Fruit fly (Drosophila melanogaster) whole organism, prepupa: ENCODE data around the gene Taf4.

Experiments used
- Blimp-1 ChIP-seq: fragments of 200-800 bp; sonication (Bioruptor generic); optimal IDR thresholded peaks from 3 replicates; lab custom pipeline; 2017; ENCODE audit warnings: missing biosample characterization, missing genetic modification characterization, mild to moderate bottlenecking, moderate library complexity, missing genetic modification reagents
- CG10631 ChIP-seq: fragments of 200-800 bp; sonication (Bioruptor generic); optimal IDR thresholded peaks from 2 replicates; lab custom pipeline; 2016; ENCODE audit warnings: missing biosample characterization, missing genetic modification characterization
- CG11294 ChIP-seq: fragments of 200-800 bp; sonication (Bioruptor generic); IDR thresholded peaks from 2 replicates; pipeline ENCODE4 v1.3.6; 2022; ENCODE audit warnings: missing biosample characterization, missing genetic modification characterization
- CG11762 ChIP-seq: fragments of 200-800 bp; sonication (Bioruptor generic); optimal IDR thresholded peaks from 3 replicates; lab custom pipeline; 2016; ENCODE audit warnings: missing biosample characterization, missing genetic modification characterization; ENCODE audit not compliant: insufficient read depth
- CG15336 ChIP-seq: fragments of 200-800 bp; sonication (Bioruptor generic); IDR thresholded peaks from 2 replicates; pipeline ENCODE4 v1.3.6; 2022; ENCODE audit warnings: missing biosample characterization, missing genetic modification characterization
- CG1621 ChIP-seq: fragments of 200-800 bp; sonication (Bioruptor generic); optimal IDR thresholded peaks from 3 replicates; lab custom pipeline; 2018; ENCODE audit warnings: missing biosample characterization, mild to moderate bottlenecking, missing genetic modification characterization
- CG16779 ChIP-seq: fragments of 200-800 bp; sonication (Bioruptor generic); optimal IDR thresholded peaks from 3 replicates; lab custom pipeline; 2017; ENCODE audit warnings: missing biosample characterization, mild to moderate bottlenecking, missing genetic modification characterization
- CG3032 ChIP-seq: fragments of 200-800 bp; optimal IDR thresholded peaks from 2 replicates; lab custom pipeline; 2019; ENCODE audit warnings: missing biosample characterization, mild to moderate bottlenecking, missing genetic modification characterization, moderate library complexity
- CG31627 ChIP-seq: fragments of 200-800 bp; sonication (Bioruptor generic); optimal IDR thresholded peaks from 3 replicates; lab custom pipeline; 2016; ENCODE audit warnings: missing biosample characterization, missing genetic modification characterization
- CG32006 ChIP-seq: fragments of 200-800 bp; sonication (Bioruptor generic); optimal IDR thresholded peaks from 3 replicates; lab custom pipeline; 2017; ENCODE audit warnings: missing biosample characterization, mild to moderate bottlenecking, missing genetic modification characterization
- CG34406 ChIP-seq: fragments of 200-800 bp; sonication (Bioruptor generic); optimal IDR thresholded peaks from 3 replicates; lab custom pipeline; 2016; ENCODE audit warnings: missing biosample characterization, missing genetic modification characterization
- CG3919 ChIP-seq: fragments of 200-800 bp; sonication (Bioruptor generic); optimal IDR thresholded peaks from 3 replicates; lab custom pipeline; 2016; ENCODE audit warnings: missing biosample characterization, missing genetic modification characterization
- CG4318 ChIP-seq: fragments of 200-800 bp; sonication (Bioruptor generic); optimal IDR thresholded peaks from 3 replicates; lab custom pipeline; 2017; ENCODE audit warnings: missing biosample characterization, mild to moderate bottlenecking, missing genetic modification characterization
- CG6163 ChIP-seq: fragments of 200-800 bp; sonication (Bioruptor generic); IDR thresholded peaks from 3 replicates; pipeline ENCODE4 v1.3.6; 2022; ENCODE audit warnings: missing biosample characterization, missing genetic modification characterization
- CG6276 ChIP-seq: fragments of 200-800 bp; sonication (Bioruptor generic); optimal IDR thresholded peaks from 2 replicates; lab custom pipeline; 2017; ENCODE audit warnings: missing biosample characterization, mild to moderate bottlenecking, missing genetic modification characterization
- CG6792 ChIP-seq: fragments of 200-800 bp; sonication (Bioruptor generic); optimal IDR thresholded peaks from 3 replicates; lab custom pipeline; 2016; ENCODE audit warnings: missing biosample characterization, missing genetic modification characterization
- CG6808 ChIP-seq: fragments of 200-800 bp; sonication (Bioruptor generic); optimal IDR thresholded peaks from 3 replicates; lab custom pipeline; 2017; ENCODE audit warnings: missing biosample characterization, missing genetic modification characterization, mild to moderate bottlenecking, moderate library complexity, missing genetic modification reagents
- CG6854 ChIP-seq: fragments of 200-800 bp; sonication (Bioruptor generic); optimal IDR thresholded peaks from 2 replicates; lab custom pipeline; 2017; ENCODE audit warnings: missing biosample characterization, mild to moderate bottlenecking, missing genetic modification characterization
- CG8319 ChIP-seq: fragments of 200-800 bp; sonication (Bioruptor generic); optimal IDR thresholded peaks from 3 replicates; lab custom pipeline; 2016; ENCODE audit warnings: missing biosample characterization, missing genetic modification characterization
- Eip75B ChIP-seq: fragments of 200-800 bp; sonication (Bioruptor generic); optimal IDR thresholded peaks from 3 replicates; lab custom pipeline; 2016; ENCODE audit warnings: missing biosample characterization, missing genetic modification characterization
- Eip78C ChIP-seq: fragments of 200-800 bp; sonication (Bioruptor generic); peaks from one replicate; lab custom pipeline; 2016; ENCODE audit warnings: missing biosample characterization, missing genetic modification characterization
- Eip93F ChIP-seq: fragments of 200-800 bp; sonication (Bioruptor generic); optimal IDR thresholded peaks from 2 replicates; lab custom pipeline; 2016; ENCODE audit warnings: missing biosample characterization, mild to moderate bottlenecking, missing genetic modification characterization
- Ets21C ChIP-seq: fragments of 200-800 bp; sonication (Bioruptor generic); optimal IDR thresholded peaks from 3 replicates; lab custom pipeline; 2016; ENCODE audit warnings: missing biosample characterization, missing genetic modification characterization
- Ets96B ChIP-seq: fragments of 200-800 bp; optimal IDR thresholded peaks from 2 replicates; lab custom pipeline; 2019; ENCODE audit warnings: missing biosample characterization, mild to moderate bottlenecking, missing genetic modification characterization, moderate library complexity
- Gug ChIP-seq: fragments of 200-800 bp; sonication (Bioruptor generic); IDR thresholded peaks from 2 replicates; pipeline ENCODE4 v1.3.6; 2022; ENCODE audit warnings: missing biosample characterization, missing genetic modification characterization
- Hr39 ChIP-seq: fragments of 200-800 bp; sonication (Bioruptor generic); optimal IDR thresholded peaks from 2 replicates; lab custom pipeline; 2016; ENCODE audit warnings: missing biosample characterization, missing genetic modification characterization
- Hr4 ChIP-seq: fragments of 200-800 bp; sonication (Bioruptor generic); optimal IDR thresholded peaks from 3 replicates; lab custom pipeline; 2016; ENCODE audit warnings: missing biosample characterization, missing genetic modification characterization
- Lpt ChIP-seq: fragments of 200-800 bp; sonication (Bioruptor generic); optimal IDR thresholded peaks from 3 replicates; lab custom pipeline; 2016; ENCODE audit warnings: missing biosample characterization, missing genetic modification characterization
- Met ChIP-seq: fragments of 200-800 bp; sonication (Bioruptor generic); optimal IDR thresholded peaks from 3 replicates; lab custom pipeline; 2016; ENCODE audit warnings: missing biosample characterization, missing genetic modification characterization
- OdsH ChIP-seq: fragments of 200-800 bp; sonication (Bioruptor generic); optimal IDR thresholded peaks from 3 replicates; lab custom pipeline; 2016; ENCODE audit warnings: missing biosample characterization, missing genetic modification characterization
- Smox ChIP-seq: fragments of 200-800 bp; sonication (Bioruptor generic); optimal IDR thresholded peaks from 3 replicates; lab custom pipeline; 2016; ENCODE audit warnings: missing biosample characterization, missing genetic modification characterization
- Sox102F ChIP-seq: fragments of 200-800 bp; sonication (Bioruptor generic); optimal IDR thresholded peaks from 2 replicates; lab custom pipeline; 2016; ENCODE audit warnings: missing biosample characterization, mild to moderate bottlenecking, missing genetic modification characterization
- Sox14 ChIP-seq: fragments of 200-800 bp; sonication (Bioruptor generic); optimal IDR thresholded peaks from 3 replicates; lab custom pipeline; 2016; ENCODE audit warnings: missing biosample characterization, missing genetic modification characterization
- achi ChIP-seq: fragments of 200-800 bp; sonication (Bioruptor generic); optimal IDR thresholded peaks from 3 replicates; lab custom pipeline; 2016; ENCODE audit warnings: missing biosample characterization, missing genetic modification characterization
- acj6 ChIP-seq: fragments of 200-800 bp; sonication (Bioruptor generic); optimal IDR thresholded peaks from 3 replicates; lab custom pipeline; 2016; ENCODE audit warnings: missing biosample characterization, missing genetic modification characterization
- cyc ChIP-seq: fragments of 200-800 bp; sonication (Bioruptor generic); optimal IDR thresholded peaks from 3 replicates; lab custom pipeline; 2016; ENCODE audit warnings: missing biosample characterization, missing genetic modification characterization
- dac ChIP-seq: fragments of 200-800 bp; sonication (Bioruptor generic); optimal IDR thresholded peaks from 2 replicates; lab custom pipeline; 2017; ENCODE audit warnings: missing biosample characterization, mild to moderate bottlenecking, missing genetic modification characterization
- eg ChIP-seq: fragments of 200-800 bp; sonication (Bioruptor generic); IDR thresholded peaks from 3 replicates; pipeline ENCODE4 v1.3.6; 2022; ENCODE audit warnings: missing biosample characterization, missing genetic modification characterization
- esn ChIP-seq: fragments of 200-800 bp; sonication (Bioruptor generic); optimal IDR thresholded peaks from 2 replicates; lab custom pipeline; 2016; ENCODE audit warnings: missing biosample characterization, mild to moderate bottlenecking, missing genetic modification characterization, moderate library complexity
- fd85E ChIP-seq: fragments of 200-800 bp; sonication (Bioruptor generic); optimal IDR thresholded peaks from 3 replicates; lab custom pipeline; 2016; ENCODE audit warnings: missing biosample characterization, missing genetic modification characterization
- fkh ChIP-seq: fragments of 200-800 bp; sonication (Bioruptor generic); optimal IDR thresholded peaks from 3 replicates; lab custom pipeline; 2017; ENCODE audit warnings: missing biosample characterization, mild to moderate bottlenecking, missing genetic modification characterization, moderate library complexity
- lz ChIP-seq: fragments of 200-800 bp; sonication (Bioruptor generic); optimal IDR thresholded peaks from 3 replicates; lab custom pipeline; 2016; ENCODE audit warnings: missing biosample characterization, missing genetic modification characterization
- net ChIP-seq: fragments of 200-800 bp; sonication (Bioruptor generic); optimal IDR thresholded peaks from 3 replicates; lab custom pipeline; 2016; ENCODE audit warnings: missing biosample characterization, missing genetic modification characterization
- ss ChIP-seq, 2 experiments: fragments of 200-800 bp; sonication (Bioruptor generic); optimal IDR thresholded peaks; 2 replicates in 1 of 2; 3 replicates in 1 of 2; lab custom pipeline; 2017 to 2018; ENCODE audit warnings: mild to moderate bottlenecking in 2 of 2, missing biosample characterization in 2 of 2, missing genetic modification characterization in 2 of 2, moderate library complexity in 1 of 2
- svp ChIP-seq: fragments of 200-800 bp; sonication (Bioruptor generic); peaks from one replicate; lab custom pipeline; 2016; ENCODE audit warnings: missing biosample characterization, missing genetic modification characterization
- topi ChIP-seq: fragments of 200-800 bp; sonication (Bioruptor generic); optimal IDR thresholded peaks from 3 replicates; lab custom pipeline; 2016; ENCODE audit warnings: missing biosample characterization, missing genetic modification characterization
- vri ChIP-seq: fragments of 200-800 bp; sonication (Bioruptor generic); optimal IDR thresholded peaks from 3 replicates; lab custom pipeline; 2016; ENCODE audit warnings: missing biosample characterization, mild to moderate bottlenecking, missing genetic modification characterization

Taf4 gene

DNA sequence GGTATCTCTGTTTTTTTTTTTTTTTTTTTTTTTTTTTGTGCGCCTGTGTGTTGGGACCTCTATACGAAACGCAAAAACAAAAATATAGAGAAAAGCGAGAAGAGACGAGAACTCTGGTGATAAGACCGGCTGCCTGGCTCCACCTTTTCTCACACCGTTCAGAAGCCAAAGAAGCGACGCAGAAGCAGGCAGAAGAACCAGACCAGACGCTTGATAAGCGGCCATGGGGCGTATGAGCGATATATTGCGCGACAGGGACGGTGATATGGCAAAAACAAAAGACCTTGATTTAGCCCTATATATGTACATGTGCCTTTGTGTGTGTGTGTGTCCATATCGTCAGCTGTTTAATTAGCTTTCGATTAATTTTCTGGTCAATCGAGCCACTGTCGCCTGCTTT is 48.1 kb downstream of the Taf4 start:
- TF ChIP-seq CG3032 (tag; lab: Kevin White, UChicago) = no peak
- peak; percentile 24 for TF ChIP-seq Eip93F (GFP tag; lab: Kevin White, UChicago)
- TF ChIP-seq Eip78C (GFP tag; lab: Kevin White, UChicago) = peak; percentile 43
- TF ChIP-seq svp (GFP tag; lab: Kevin White, UChicago) = peak; percentile 85
- TF ChIP-seq Sox14 (GFP tag; lab: Kevin White, UChicago) = no peak
- peak; percentile 49; the same call in 1 of the 3 replicates for TF ChIP-seq CG6163 (GFP tag; lab: Robert Waterston, UW)
- TF ChIP-seq vri (GFP tag; lab: Kevin White, UChicago) = peak; percentile 57

DNA sequence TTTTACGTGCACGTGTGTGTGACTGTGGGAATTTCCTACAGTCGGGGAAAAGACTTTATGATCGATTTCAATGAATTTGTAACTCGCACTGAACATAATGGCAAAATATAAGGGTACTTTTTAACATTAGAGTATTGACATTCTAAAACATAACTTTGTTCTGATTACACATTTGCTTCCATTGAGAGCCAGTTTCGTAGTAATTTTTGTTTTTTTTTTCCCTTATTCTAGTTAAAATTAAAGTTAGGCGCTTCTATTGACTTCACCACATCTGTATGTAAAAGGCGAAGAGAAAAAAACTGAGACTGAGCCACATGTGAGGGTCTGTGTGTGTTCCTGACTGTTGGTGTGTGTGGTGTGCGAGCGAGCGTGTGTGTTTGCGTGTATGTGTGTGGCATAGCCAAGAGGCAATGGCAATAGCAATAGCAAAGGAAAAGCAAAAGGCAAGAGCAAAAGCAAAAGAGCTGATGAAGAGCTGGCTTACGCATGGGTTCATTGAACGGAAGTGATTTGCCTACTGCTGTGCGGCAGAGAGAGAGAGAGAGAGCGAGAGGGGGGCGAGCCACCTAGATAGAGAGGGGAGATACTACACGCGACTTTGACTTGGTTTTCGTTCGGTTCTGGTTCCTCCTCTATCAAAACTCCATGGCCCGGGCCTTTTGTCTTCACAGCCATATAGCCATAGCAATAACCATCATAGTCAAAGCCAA is 49.0 kb downstream of the Taf4 start:
- TF ChIP-seq Hr39 (peak; percentile 48), CG6854 (GFP tag; lab: Kevin White, UChicago) (no peak), CG15336 (GFP tag; lab: Robert Waterston, UW) (peak; percentile 88), esn (peak; percentile 56), CG4318 (GFP tag; lab: Kevin White, UChicago) (peak; percentile 78), CG31627 (peak; percentile 43), cyc (GFP tag; lab: Kevin White, UChicago) (peak; percentile 45), Eip93F (GFP tag; lab: Kevin White, UChicago) (no peak), Sox14 (GFP tag; lab: Kevin White, UChicago) (peak; percentile 85), CG3032 (tag; lab: Kevin White, UChicago) (peak; percentile 63), CG11762 (GFP tag; lab: Kevin White, UChicago) (peak; percentile 54), acj6 (peak; percentile 76), CG11294 (GFP tag; lab: Robert Waterston, UW) (peak; percentile 69; the same call in 1 of the 2 replicates), Ets96B (tag; lab: Kevin White, UChicago) (peak; percentile 61), CG8319 (peak; percentile 31), CG1621 (tag; lab: Kevin White, UChicago) (peak; percentile 24), Sox102F (peak; percentile 47), OdsH (GFP tag; lab: Kevin White, UChicago) (peak; percentile 84), Blimp-1 (GFP tag; lab: Kevin White, UChicago) (no peak), Met (peak; percentile 53), Eip78C (GFP tag; lab: Kevin White, UChicago) (peak; percentile 93), dac (GFP tag; lab: Kevin White, UChicago) (peak; percentile 65), fd85E (peak; percentile 13), Ets21C (GFP tag; lab: Kevin White, UChicago) (no peak), fkh (peak; percentile 46), vri (GFP tag; lab: Kevin White, UChicago) (no peak), CG32006 (GFP tag; lab: Kevin White, UChicago) (peak; percentile 93), net (peak; percentile 75), CG3919 (peak; percentile 78), Smox (GFP tag; lab: Kevin White, UChicago) (peak; percentile 25), CG6808 (peak; percentile 56), lz (GFP tag; lab: Kevin White, UChicago) (no peak), Hr4 (GFP tag; lab: Kevin White, UChicago) (peak; percentile 89), CG34406 (peak; percentile 67), Gug (GFP tag; lab: Robert Waterston, UW) (peak; percentile 74), eg (GFP tag; lab: Robert Waterston, UW) (peak; percentile 75), topi (GFP tag; lab: Kevin White, UChicago) (peak; percentile 43), CG10631 (GFP tag; lab: Kevin White, UChicago) (peak; percentile 74), CG6163 (GFP tag; lab: Robert Waterston, UW) (peak; percentile 53), Lpt (peak; percentile 72), CG6792 (peak; percentile 61), Eip75B (GFP tag; lab: Kevin White, UChicago) (peak; percentile 57), ss (GFP tag; optimal IDR thresholded peaks at IDR 0.05; lab: Kevin White, UChicago) (peak in 1 of 2 experiments; percentile 50), CG16779 (tag; lab: Kevin White, UChicago) (peak; percentile 27), achi (peak; percentile 84), CG6276 (GFP tag; lab: Kevin White, UChicago) (peak; percentile 84), svp (GFP tag; lab: Kevin White, UChicago) (no peak)
